Worm (Caenorhabditis elegans) whole organism, midembryonic: ENCODE results near the gene cdk-1.

Experiments
- T22C8.4 ChIP-seq: fragments of 200-800 bp; sonication (Bioruptor generic); IDR thresholded peaks from 2 replicates; pipeline ENCODE4 v1.3.6; 2022; ENCODE audit warnings: missing genetic modification characterization, missing compliant biosample characterization
- flt-1 ChIP-seq: fragments of 200-800 bp; sonication (Bioruptor generic); IDR thresholded peaks from 2 replicates; pipeline ENCODE4 v1.3.6; 2022; ENCODE audit warnings: missing genetic modification characterization, missing compliant biosample characterization
- klf-2 ChIP-seq: fragments of 200-800 bp; sonication (Bioruptor generic); conservative IDR thresholded peaks from 2 replicates; pipeline ENCODE4 v1.3.6; 2022; ENCODE audit warnings: missing genetic modification reagents, missing genetic modification characterization, missing compliant biosample characterization
- ref-1 ChIP-seq: fragments of 200-800 bp; sonication (Bioruptor generic); conservative IDR thresholded peaks from 2 replicates; pipeline ENCODE4 v1.3.6; 2022; ENCODE audit warnings: missing genetic modification reagents, missing genetic modification characterization, missing compliant biosample characterization
- ztf-29 ChIP-seq: fragments of 200-800 bp; sonication (Bioruptor generic); IDR thresholded peaks from 2 replicates; pipeline ENCODE4 v1.3.6; 2022; ENCODE audit warnings: missing genetic modification reagents, missing genetic modification characterization, missing compliant biosample characterization

- TF ChIP-seq klf-2 (no peak), ztf-29 (GFP tag; lab: Robert Waterston, UW) (no peak), flt-1 (GFP tag; lab: Robert Waterston, UW) (no peak), T22C8.4 (no peak), ref-1 (no peak)
Observed at ce11 chrIII:9713182-9713581, 34.1 kb upstream of the cdk-1 start.
